Fruit fly (Drosophila melanogaster): ENCODE results near the gene larp.

The larp gene

DNA sequence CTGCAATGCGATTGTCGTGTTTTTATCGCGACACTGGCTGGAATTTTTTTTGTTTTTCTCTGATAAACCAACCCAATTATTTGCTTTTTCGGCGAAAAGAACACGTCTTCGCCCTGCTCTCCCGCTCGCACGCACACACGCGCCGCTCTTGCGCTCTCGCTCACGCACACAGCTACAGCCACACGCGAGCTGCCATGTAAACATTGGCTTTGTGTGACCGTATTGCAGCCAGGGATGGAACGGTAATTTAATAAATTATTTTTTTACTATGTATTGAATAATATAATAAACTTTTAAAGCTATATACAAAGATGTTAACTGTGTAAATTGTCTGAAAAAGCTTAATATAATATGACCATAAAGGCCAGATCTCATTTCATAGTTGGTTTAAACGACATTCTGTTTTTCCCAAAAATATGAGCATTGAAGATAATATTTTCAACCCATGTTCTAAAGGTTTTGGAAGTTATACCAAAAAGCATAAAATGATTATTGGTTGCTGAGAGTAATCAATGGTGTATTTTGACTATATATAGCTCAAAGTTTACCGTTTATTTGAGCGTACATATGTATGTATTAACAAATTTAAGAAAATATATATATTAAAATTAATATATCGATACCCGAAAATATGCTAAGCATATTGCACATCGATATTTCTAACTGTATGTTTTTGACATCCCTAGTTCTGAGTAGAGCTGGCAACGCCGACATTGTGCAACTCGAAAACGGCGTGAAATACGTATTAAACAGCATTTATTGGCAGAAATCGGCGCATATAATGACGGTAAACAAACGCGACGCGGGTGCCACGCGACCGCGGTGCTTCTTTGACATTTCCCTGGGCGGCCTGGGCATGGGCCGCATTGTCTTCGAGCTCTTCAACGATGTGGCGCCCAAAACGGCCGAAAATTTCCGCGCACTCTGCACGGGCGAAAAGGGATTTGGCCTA lies 3.7 kb upstream of the larp start, which contains the start of the genes Gfat2 and Moca-cyp (continued):
- no peak for TF ChIP-seq esg (GFP tag; conservative IDR thresholded peaks at IDR 0.05)
- TF ChIP-seq cg (GFP tag; optimal IDR thresholded peaks at IDR 0.05), result peak; percentile 85
- peak; percentile 52 for TF ChIP-seq Mad (GFP tag; optimal IDR thresholded peaks at IDR 0.05)
- TF ChIP-seq Hr51 (GFP tag; optimal IDR thresholded peaks at IDR 0.05), result peak; percentile 51 to 61
- TF ChIP-seq nerfin-2 (GFP tag; IDR thresholded peaks at IDR 0.05; ENCODE audit: partially characterized antibody), result no peak
- peak; percentile 45; the same call in 1 of the 2 replicates for TF ChIP-seq sna (GFP tag; IDR thresholded peaks at IDR 0.05; ENCODE audit: partially characterized antibody)
- TF ChIP-seq CG8944 (GFP tag; optimal IDR thresholded peaks at IDR 0.05), result no peak
- TF ChIP-seq CG4360 (GFP tag; IDR thresholded peaks at IDR 0.05), result 0 out of 2 replicates have a peak, but pooled peaks have one; percentile 35
- TF ChIP-seq stc (GFP tag; IDR thresholded peaks at IDR 0.05), result peak; percentile 45
- no peak for TF ChIP-seq eyg (GFP tag; optimal IDR thresholded peaks at IDR 0.05)
- no peak for TF ChIP-seq CG11398 (GFP tag; optimal IDR thresholded peaks at IDR 0.05)
- TF ChIP-seq TFAM (GFP tag; optimal IDR thresholded peaks at IDR 0.05), result no peak
- peak; percentile 39 for TF ChIP-seq CG2202 (tag; optimal IDR thresholded peaks at IDR 0.05)
- peak; percentile 49; the same call in 1 of the 2 replicates for TF ChIP-seq crol (GFP tag; IDR thresholded peaks at IDR 0.05)
- TF ChIP-seq kay (GFP tag; optimal IDR thresholded peaks at IDR 0.05), result no peak
- TF ChIP-seq cas (GFP tag; IDR thresholded peaks at IDR 0.05), result peak; percentile 43; the same call in 1 of the 2 replicates
- peak in 1 of 2 experiments; percentile 52 for TF ChIP-seq insv (GFP tag; optimal IDR thresholded peaks at IDR 0.05)
- peak; percentile 65 for TF ChIP-seq vvl (GFP tag; IDR thresholded peaks at IDR 0.05)
- peak; percentile 33 for TF ChIP-seq CG15601 (tag; optimal IDR thresholded peaks at IDR 0.05)
- peak; percentile 40 for TF ChIP-seq CG34376 (GFP tag; optimal IDR thresholded peaks at IDR 0.05)
- TF ChIP-seq prd (optimal IDR thresholded peaks at IDR 0.05), result no peak
- TF ChIP-seq prd (GFP tag; IDR thresholded peaks at IDR 0.05), result peak; percentile 65; the same call in 2 of the 3 replicates
- peak; percentile 61 for TF ChIP-seq CG10267 (tag; optimal IDR thresholded peaks at IDR 0.05)
- peak; percentile 55; the same call in 1 of the 2 replicates for TF ChIP-seq onecut (GFP tag; IDR thresholded peaks at IDR 0.05)
- peak; percentile 95 for TF ChIP-seq HLHmδ (GFP tag; optimal IDR thresholded peaks at IDR 0.05)
- TF ChIP-seq Taf1 (GFP tag; IDR thresholded peaks at IDR 0.05), result no peak
- peak; percentile 8 for TF ChIP-seq HLH54F (GFP tag; optimal IDR thresholded peaks at IDR 0.05)
- TF ChIP-seq CG12391 (tag; optimal IDR thresholded peaks at IDR 0.05), result peak; percentile 73
- peak; percentile 44; the same call in 1 of the 2 replicates for TF ChIP-seq Xrp1 (GFP tag; IDR thresholded peaks at IDR 0.05)
- TF ChIP-seq CG11504 (tag; optimal IDR thresholded peaks at IDR 0.05), result peak; percentile 74
- peak; percentile 41 for TF ChIP-seq ttk (GFP tag; IDR thresholded peaks at IDR 0.05)
- peak; percentile 50 for TF ChIP-seq D19A (tag; optimal IDR thresholded peaks at IDR 0.05)
- TF ChIP-seq ac (GFP tag; optimal IDR thresholded peaks at IDR 0.05), result peak; percentile 44
- no peak for TF ChIP-seq Poxn (GFP tag; IDR thresholded peaks at IDR 0.05)
- TF ChIP-seq en (GFP tag; optimal IDR thresholded peaks at IDR 0.05), result no peak
- no peak for TF ChIP-seq Sry-β (GFP tag; optimal IDR thresholded peaks at IDR 0.05)
- peak; percentile 8 for TF ChIP-seq CG12942 (GFP tag; optimal IDR thresholded peaks at IDR 0.05)
- TF ChIP-seq CG18619 (GFP tag; optimal IDR thresholded peaks at IDR 0.05), result peak; percentile 67
- peak; percentile 56 for TF ChIP-seq HLH3B (GFP tag; IDR thresholded peaks at IDR 0.05)
- TF ChIP-seq CG17359 (tag; optimal IDR thresholded peaks at IDR 0.05), result peak; percentile 39
- TF ChIP-seq Ets97D (GFP tag; optimal IDR thresholded peaks at IDR 0.05), result no peak
- no peak for TF ChIP-seq CG6175 (GFP tag; IDR thresholded peaks at IDR 0.05)
- peak; percentile 63 for TF ChIP-seq CG10321 (GFP tag; IDR thresholded peaks at IDR 0.05)
- peak; percentile 31 for TF ChIP-seq CHES-1-like (GFP tag; optimal IDR thresholded peaks at IDR 0.05)
- TF ChIP-seq YL-1 (GFP tag; optimal IDR thresholded peaks at IDR 0.05), result peak; percentile 69
- peak; percentile 89 for TF ChIP-seq Xbp1 (GFP tag; optimal IDR thresholded peaks at IDR 0.05)
- TF ChIP-seq CG10209 (GFP tag; optimal IDR thresholded peaks at IDR 0.05), result peak; percentile 73
- peak; percentile 81 for TF ChIP-seq lab (GFP tag; optimal IDR thresholded peaks at IDR 0.05)

Data from whole organism, embryonic.